Worm (Caenorhabditis elegans): ENCODE data around the gene Y42A5A.3.

ce11 chrV:11057043-11057442 is 38.7 kb downstream of the Y42A5A.3 start, which contains the start of gene srh-75:
- TF ChIP-seq ref-1 (GFP tag; conservative IDR thresholded peaks at IDR 0.05) (no peak), klf-2 (GFP tag; conservative IDR thresholded peaks at IDR 0.05) (no peak), med-1 (GFP tag; optimal IDR thresholded peaks at IDR 0.05; ENCODE audit: insufficient read depth) (no peak), T22C8.4 (GFP tag; IDR thresholded peaks at IDR 0.05) (no peak), ztf-23 (GFP tag; IDR thresholded peaks at IDR 0.05) (no peak), flt-1 (GFP tag; IDR thresholded peaks at IDR 0.05) (no peak), tab-1 (GFP tag; IDR thresholded peaks at IDR 0.05) (no peak)

All from whole organism, midembryonic.